Fruit fly (Drosophila melanogaster) whole organism, embryonic: Measurements from ENCODE around the gene Cpr65Av.
A peak's percentile ranks its signal among the peaks of the same experiment; 100 is the strongest.

Experiments
- Adf1 ChIP-seq: fragments of 200-800 bp; sonication (Bioruptor generic); IDR thresholded peaks from 2 replicates; pipeline ENCODE4 v1.3.6; 2022; ENCODE audit warnings: missing biosample characterization, missing genetic modification characterization
- Bdp1 ChIP-seq: fragments of 200-800 bp; sonication (Bioruptor generic); optimal IDR thresholded peaks from 3 replicates; lab custom pipeline; 2016; ENCODE audit warnings: missing biosample characterization, missing genetic modification characterization
- CG12236 ChIP-seq: fragments of 200-800 bp; sonication (Bioruptor generic); optimal IDR thresholded peaks from 2 replicates; lab custom pipeline; 2016; ENCODE audit warnings: missing biosample characterization, missing genetic modification characterization
- CG13624 ChIP-seq: fragments of 200-800 bp; sonication (Bioruptor generic); optimal IDR thresholded peaks from 2 replicates; lab custom pipeline; 2016; ENCODE audit warnings: missing biosample characterization, missing genetic modification characterization
- CG14050 ChIP-seq: fragments of 200-800 bp; sonication (Bioruptor generic); IDR thresholded peaks from 3 replicates; pipeline ENCODE4 v1.3.6; 2022; ENCODE audit warnings: missing biosample characterization, missing genetic modification characterization
- CG14710 ChIP-seq: fragments of 200-800 bp; sonication (Bioruptor generic); optimal IDR thresholded peaks from 3 replicates; lab custom pipeline; 2019; ENCODE audit warnings: missing biosample characterization, mild to moderate bottlenecking, missing genetic modification characterization, moderate library complexity
- CG15269 ChIP-seq: fragments of 200-800 bp; sonication (Bioruptor generic); optimal IDR thresholded peaks from 2 replicates; lab custom pipeline; 2018; ENCODE audit warnings: missing biosample characterization, mild to moderate bottlenecking, missing genetic modification characterization, moderate library complexity
- CG15479 ChIP-seq: fragments of 200-800 bp; sonication (Bioruptor generic); optimal IDR thresholded peaks from 3 replicates; lab custom pipeline; 2019; ENCODE audit warnings: missing biosample characterization, mild to moderate bottlenecking, missing genetic modification characterization, moderate library complexity
- CG15601 ChIP-seq: fragments of 200-800 bp; sonication (Bioruptor generic); optimal IDR thresholded peaks from 3 replicates; lab custom pipeline; 2019; ENCODE audit warnings: missing biosample characterization, mild to moderate bottlenecking, missing genetic modification characterization, moderate library complexity
- CG17186 ChIP-seq: fragments of 200-800 bp; sonication (Bioruptor generic); optimal IDR thresholded peaks from 3 replicates; lab custom pipeline; 2017; ENCODE audit warnings: missing biosample characterization, missing genetic modification reagents, missing genetic modification characterization
- CG17802 ChIP-seq: fragments of 200-800 bp; sonication (Bioruptor generic); optimal IDR thresholded peaks from 2 replicates; lab custom pipeline; 2018; ENCODE audit warnings: missing biosample characterization, mild to moderate bottlenecking, missing genetic modification characterization, moderate library complexity
- CG2129 ChIP-seq: fragments of 200-800 bp; sonication (Bioruptor generic); IDR thresholded peaks from 2 replicates; pipeline ENCODE4 v1.3.6; 2022; ENCODE audit warnings: missing biosample characterization, missing genetic modification characterization; ENCODE audit not compliant: partially characterized antibody
- CG30403 ChIP-seq: fragments of 200-800 bp; sonication (Bioruptor generic); optimal IDR thresholded peaks from 3 replicates; lab custom pipeline; 2016; ENCODE audit warnings: missing biosample characterization, missing genetic modification characterization
- CG4617 ChIP-seq: fragments of 200-800 bp; sonication (Bioruptor generic); optimal IDR thresholded peaks from 3 replicates; lab custom pipeline; 2016; ENCODE audit warnings: missing biosample characterization, missing genetic modification characterization, borderline replicate concordance
- CG4707 ChIP-seq: fragments of 200-800 bp; sonication (Bioruptor generic); optimal IDR thresholded peaks from 2 replicates; lab custom pipeline; 2018; ENCODE audit warnings: missing biosample characterization, mild to moderate bottlenecking, missing genetic modification characterization, moderate library complexity
- CG6683 ChIP-seq: fragments of 200-800 bp; sonication (Bioruptor generic); optimal IDR thresholded peaks from 2 replicates; lab custom pipeline; 2017; ENCODE audit warnings: missing biosample characterization, mild to moderate bottlenecking, missing genetic modification characterization, missing genetic modification reagents
- CG7839 ChIP-seq: fragments of 200-800 bp; sonication (Bioruptor generic); optimal IDR thresholded peaks from 3 replicates; lab custom pipeline; 2018; ENCODE audit warnings: missing biosample characterization, mild to moderate bottlenecking, missing genetic modification characterization, moderate library complexity
- CG9727 ChIP-seq: fragments of 200-800 bp; sonication (Bioruptor generic); optimal IDR thresholded peaks from 3 replicates; lab custom pipeline; 2017; ENCODE audit warnings: missing biosample characterization, mild to moderate bottlenecking, missing genetic modification characterization
- GATAe ChIP-seq: fragments of 200-800 bp; sonication (Bioruptor generic); conservative IDR thresholded peaks from 2 replicates; pipeline ENCODE4 v1.3.6; 2022; ENCODE audit warnings: missing biosample characterization, missing genetic modification characterization
- Gug ChIP-seq: fragments of 200-800 bp; sonication (Bioruptor generic); IDR thresholded peaks from 4 replicates; pipeline ENCODE4 v1.3.6; 2022; ENCODE audit warnings: missing biosample characterization, missing genetic modification characterization
- Hand ChIP-seq: fragments of 200-800 bp; sonication (Bioruptor generic); optimal IDR thresholded peaks from 2 replicates; lab custom pipeline; 2017; ENCODE audit warnings: mild to moderate bottlenecking, missing biosample characterization, missing genetic modification reagents, missing genetic modification characterization
- Hey ChIP-seq: fragments of 200-800 bp; sonication (Bioruptor generic); optimal IDR thresholded peaks from 3 replicates; lab custom pipeline; 2018; ENCODE audit warnings: missing biosample characterization, mild to moderate bottlenecking, missing genetic modification characterization
- Hsf ChIP-seq: fragments of 200-800 bp; sonication (Bioruptor generic); optimal IDR thresholded peaks from 3 replicates; lab custom pipeline; 2016; ENCODE audit warnings: missing biosample characterization, missing genetic modification characterization
- Lpt ChIP-seq: fragments of >200 bp; optimal IDR thresholded peaks from 2 replicates; lab custom pipeline; 2018; ENCODE audit warnings: missing biosample characterization, missing genetic modification characterization
- Myb ChIP-seq: fragments of 200-800 bp; sonication (Bioruptor generic); optimal IDR thresholded peaks from 2 replicates; lab custom pipeline; 2016; ENCODE audit warnings: missing biosample characterization, missing genetic modification characterization
- NfI ChIP-seq: fragments of 200-800 bp; sonication (Bioruptor generic); optimal IDR thresholded peaks from 3 replicates; lab custom pipeline; 2018; ENCODE audit warnings: missing biosample characterization, mild to moderate bottlenecking, missing genetic modification characterization, moderate library complexity
- bbx ChIP-seq: fragments of 200-800 bp; sonication (Bioruptor generic); IDR thresholded peaks from 2 replicates; pipeline ENCODE4 v1.3.6; 2022; ENCODE audit warnings: missing biosample characterization, missing genetic modification characterization; ENCODE audit not compliant: partially characterized antibody
- cas ChIP-seq: fragments of 200-800 bp; sonication (Bioruptor generic); IDR thresholded peaks from 2 replicates; pipeline ENCODE4 v1.3.6; 2022; ENCODE audit warnings: missing biosample characterization, missing genetic modification characterization
- crol ChIP-seq: fragments of 200-800 bp; sonication (Bioruptor generic); IDR thresholded peaks from 2 replicates; pipeline ENCODE4 v1.3.6; 2022; ENCODE audit warnings: missing biosample characterization, missing genetic modification characterization
- da ChIP-seq: fragments of 200-800 bp; sonication (Bioruptor generic); optimal IDR thresholded peaks from 2 replicates; lab custom pipeline; 2016; ENCODE audit warnings: missing biosample characterization, missing genetic modification characterization
- dan ChIP-seq: fragments of 200-800 bp; sonication (Bioruptor generic); IDR thresholded peaks from 2 replicates; pipeline ENCODE4 v1.3.6; 2022; ENCODE audit warnings: missing biosample characterization, missing genetic modification characterization
- dysf ChIP-seq: fragments of 200-800 bp; sonication (Bioruptor generic); IDR thresholded peaks from 3 replicates; pipeline ENCODE4 v1.3.6; 2022; ENCODE audit warnings: missing biosample characterization, missing genetic modification characterization
- gcm ChIP-seq: fragments of 200-800 bp; sonication (Bioruptor generic); optimal IDR thresholded peaks from 2 replicates; lab custom pipeline; 2019; ENCODE audit warnings: missing biosample characterization, mild to moderate bottlenecking, missing genetic modification characterization, moderate library complexity
- gcm2 ChIP-seq: fragments of 200-800 bp; sonication (Bioruptor generic); optimal IDR thresholded peaks from 2 replicates; lab custom pipeline; 2016; ENCODE audit warnings: missing biosample characterization, missing genetic modification characterization
- gsb-n ChIP-seq: fragments of 200-800 bp; sonication (Bioruptor generic); optimal IDR thresholded peaks from 3 replicates; lab custom pipeline; 2018; ENCODE audit warnings: missing biosample characterization, mild to moderate bottlenecking, missing genetic modification characterization
- hb ChIP-seq: fragments of 200-800 bp; sonication (Bioruptor generic); IDR thresholded peaks from 3 replicates; pipeline ENCODE4 v1.3.6; 2022; ENCODE audit warnings: missing biosample characterization, missing genetic modification characterization; ENCODE audit not compliant: partially characterized antibody
- hkb ChIP-seq, 2 experiments: fragments of 200-800 bp in 1 of 2; fragments of >200 bp in 1 of 2; sonication (Bioruptor generic) in 1 of 2; IDR thresholded peaks in 1 of 2; optimal IDR thresholded peaks in 1 of 2; 2 replicates each; pipeline versions ENCODE4 v1.3.6 to Lab custom; 2017 to 2022; ENCODE audit warnings: missing biosample characterization in 1 of 2, missing genetic modification characterization in 1 of 2
- ken ChIP-seq: fragments of 200-800 bp; sonication (Bioruptor generic); IDR thresholded peaks from 3 replicates; pipeline ENCODE4 v1.3.6; 2022; ENCODE audit warnings: missing biosample characterization, missing genetic modification characterization
- lilli ChIP-seq: fragments of 200-800 bp; sonication (Bioruptor generic); optimal IDR thresholded peaks from 3 replicates; lab custom pipeline; 2016; ENCODE audit warnings: missing biosample characterization, missing genetic modification characterization
- lola ChIP-seq, 3 experiments: fragments of >200 bp in 2 of 3; fragments of 200-800 bp in 1 of 3; sonication (Bioruptor generic) in 1 of 3; optimal IDR thresholded peaks; 2 replicates each; lab custom pipeline; 2017 to 2019; ENCODE audit warnings: missing biosample characterization in 3 of 3, missing genetic modification characterization in 3 of 3, mild to moderate bottlenecking in 1 of 3, moderate library complexity in 1 of 3
- nmo ChIP-seq: fragments of 200-800 bp; sonication (Bioruptor generic); optimal IDR thresholded peaks from 2 replicates; lab custom pipeline; 2018; ENCODE audit warnings: missing biosample characterization, mild to moderate bottlenecking, missing genetic modification characterization, moderate library complexity
- onecut ChIP-seq: fragments of 200-800 bp; sonication (Bioruptor generic); IDR thresholded peaks from 2 replicates; pipeline ENCODE4 v1.3.6; 2022; ENCODE audit warnings: missing biosample characterization, missing genetic modification characterization
- phol ChIP-seq: fragments of 200-800 bp; sonication (Bioruptor generic); optimal IDR thresholded peaks from 3 replicates; lab custom pipeline; 2018; ENCODE audit warnings: missing biosample characterization, mild to moderate bottlenecking, missing genetic modification characterization, moderate library complexity
- salm ChIP-seq: fragments of 200-800 bp; sonication (Bioruptor generic); optimal IDR thresholded peaks from 2 replicates; lab custom pipeline; 2018; ENCODE audit warnings: missing biosample characterization, mild to moderate bottlenecking, missing genetic modification characterization
- sc ChIP-seq, 3 experiments: fragments of >200 bp in 2 of 3; fragments of 200-800 bp in 1 of 3; sonication (Bioruptor generic) in 1 of 3; optimal IDR thresholded peaks; 2 replicates in 2 of 3; 3 replicates in 1 of 3; lab custom pipeline; 2017; ENCODE audit warnings: mild to moderate bottlenecking in 1 of 3, missing biosample characterization in 1 of 3, missing genetic modification characterization in 1 of 3, missing genetic modification reagents in 1 of 3
- seq ChIP-seq: fragments of 200-800 bp; sonication (Bioruptor generic); IDR thresholded peaks from 2 replicates; pipeline ENCODE4 v1.3.6; 2022; ENCODE audit warnings: missing biosample characterization, missing genetic modification characterization
- ssp ChIP-seq: fragments of 200-800 bp; sonication (Bioruptor generic); IDR thresholded peaks from 2 replicates; pipeline ENCODE4 v1.3.6; 2022; ENCODE audit warnings: missing biosample characterization, missing genetic modification characterization
- sug ChIP-seq: fragments of 200-800 bp; optimal IDR thresholded peaks from 2 replicates; lab custom pipeline; 2019; ENCODE audit warnings: missing biosample characterization, mild to moderate bottlenecking, missing genetic modification characterization, moderate library complexity
- twi ChIP-seq: fragments of 200-800 bp; optimal IDR thresholded peaks from 2 replicates; lab custom pipeline; 2019; ENCODE audit warnings: missing biosample characterization, mild to moderate bottlenecking, missing genetic modification characterization, moderate library complexity
- yki ChIP-seq: fragments of >200 bp; optimal IDR thresholded peaks from 3 replicates; lab custom pipeline; 2018

Cpr65Av gene

DNA sequence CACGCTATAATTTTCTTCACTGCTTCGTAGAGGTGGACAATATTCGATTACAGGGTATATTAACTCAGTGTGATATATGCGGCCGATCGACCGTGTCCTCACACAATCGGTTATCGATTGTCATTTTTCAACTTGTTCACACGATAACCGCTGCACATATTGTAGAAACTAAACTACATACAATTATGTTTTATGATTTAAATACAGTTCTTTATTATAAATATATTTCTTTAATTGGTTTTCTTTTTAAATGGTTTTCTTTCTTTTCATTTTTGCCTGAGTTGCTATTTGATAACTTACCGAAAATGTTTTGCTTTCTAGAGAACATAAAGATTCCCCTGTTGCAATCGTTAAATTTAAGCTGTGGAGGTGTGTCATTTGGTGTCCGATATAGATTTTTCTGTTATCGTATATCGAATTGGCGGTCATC, 34.1 kb upstream of the Cpr65Av start, which contains the start of the genes fmt and CG7376 (continued):
- TF ChIP-seq Adf1 (no peak), CG7839 (tag; lab: Kevin White, UChicago) (no peak), CG17802 (tag; lab: Kevin White, UChicago) (peak; percentile 56), sc (optimal IDR thresholded peaks at IDR 0.05; lab: Kevin White, UChicago) (no peak), sc (GFP tag; optimal IDR thresholded peaks at IDR 0.05; lab: Kevin White, UChicago) (no peak), CG14710 (tag; lab: Kevin White, UChicago) (peak; percentile 83), CG4707 (GFP tag; lab: Kevin White, UChicago) (no peak), CG2129 (GFP tag; lab: Robert Waterston, UW) (no peak), onecut (no peak), yki (lab: Kevin White, UChicago) (no peak), CG30403 (peak; percentile 48), lola (GFP tag; optimal IDR thresholded peaks at IDR 0.05; lab: Kevin White, UChicago) (peak in 1 of 3 experiments; percentile 61), CG4617 (GFP tag; lab: Kevin White, UChicago) (no peak), ken (no peak), hkb (optimal IDR thresholded peaks at IDR 0.05; lab: Kevin White, UChicago) (peak; percentile 37), hkb (GFP tag; IDR thresholded peaks at IDR 0.05; lab: Robert Waterston, UW) (no peak), CG12236 (GFP tag; lab: Kevin White, UChicago) (no peak), CG6683 (no peak), NfI (no peak), Hsf (GFP tag; lab: Kevin White, UChicago) (peak; percentile 20), ssp (peak; percentile 93), salm (tag; lab: Kevin White, UChicago) (no peak), phol (tag; lab: Kevin White, UChicago) (peak; percentile 68), CG15269 (tag; lab: Kevin White, UChicago) (no peak), Hand (no peak), twi (tag; lab: Kevin White, UChicago) (no peak), gcm (no peak), seq (GFP tag; lab: Robert Waterston, UW) (no peak), crol (no peak), lilli (GFP tag; lab: Kevin White, UChicago) (peak; percentile 34), gcm2 (GFP tag; lab: Kevin White, UChicago) (no peak), Gug (GFP tag; lab: Robert Waterston, UW) (no peak), dan (GFP tag; lab: Robert Waterston, UW) (no peak), cas (GFP tag; lab: Robert Waterston, UW) (no peak), hb (GFP tag; lab: Robert Waterston, UW) (peak; percentile 86), da (GFP tag; lab: Kevin White, UChicago) (no peak), sug (no peak), CG15479 (GFP tag; lab: Kevin White, UChicago) (peak; percentile 36), Bdp1 (GFP tag; lab: Kevin White, UChicago) (no peak), CG9727 (GFP tag; lab: Kevin White, UChicago) (no peak), bbx (GFP tag; lab: Robert Waterston, UW) (peak; percentile 71), nmo (GFP tag; lab: Kevin White, UChicago) (peak; percentile 80), CG14050 (GFP tag; lab: Robert Waterston, UW) (no peak), CG15601 (tag; lab: Kevin White, UChicago) (no peak), GATAe (no peak), Myb (GFP tag; lab: Kevin White, UChicago) (no peak), gsb-n (tag; lab: Kevin White, UChicago) (no peak), dysf (GFP tag; lab: Robert Waterston, UW) (no peak), Hey (tag; lab: Kevin White, UChicago) (no peak), CG13624 (GFP tag; lab: Kevin White, UChicago) (no peak), CG17186 (GFP tag; lab: Kevin White, UChicago) (peak; percentile 39), Lpt (no peak)
